Worm (Caenorhabditis elegans) whole organism, young adult: Measurements from ENCODE around the gene nas-33.

Experiments
- B0261.1 ChIP-seq: sonication (generic microtip); optimal IDR thresholded peaks from 2 replicates; lab custom pipeline; 2016; ENCODE audit warnings: mild to moderate bottlenecking, missing genetic modification characterization, moderate library complexity, missing compliant biosample characterization
- D2030.7 ChIP-seq: fragments of 200-800 bp; sonication (Bioruptor generic); IDR thresholded peaks from 2 replicates; pipeline ENCODE4 v1.3.6; 2022; ENCODE audit warnings: missing genetic modification reagents, missing genetic modification characterization, missing compliant biosample characterization
- F22D6.2 ChIP-seq: sonication (generic microtip); optimal IDR thresholded peaks from 2 replicates; lab custom pipeline; 2016; ENCODE audit warnings: mild to moderate bottlenecking, missing genetic modification characterization, missing compliant biosample characterization
- F23B12.7 ChIP-seq: sonication (generic microtip); optimal IDR thresholded peaks from 2 replicates; lab custom pipeline; 2017; ENCODE audit warnings: missing genetic modification characterization, mild to moderate bottlenecking, missing compliant biosample characterization, antibody characterized with exemption, moderate library complexity; ENCODE audit not compliant: insufficient read depth
- F55B11.4 ChIP-seq: sonication (generic microtip); optimal IDR thresholded peaks from 2 replicates; lab custom pipeline; 2016; ENCODE audit warnings: missing compliant biosample characterization, missing genetic modification characterization, borderline replicate concordance; ENCODE audit not compliant: insufficient read depth
- F57C9.4 ChIP-seq: sonication (generic microtip); optimal IDR thresholded peaks from 2 replicates; lab custom pipeline; 2017; ENCODE audit warnings: mild to moderate bottlenecking, missing genetic modification characterization, missing compliant biosample characterization
- Y95B8A.8 ChIP-seq: fragments of 200-800 bp; sonication (Bioruptor generic); IDR thresholded peaks from 2 replicates; pipeline ENCODE4 v1.3.6; 2022; ENCODE audit warnings: missing genetic modification reagents, missing genetic modification characterization, missing compliant biosample characterization
- attf-5 ChIP-seq: fragments of 200-800 bp; sonication (Bioruptor generic); optimal IDR thresholded peaks from 2 replicates; lab custom pipeline; 2018; ENCODE audit warnings: mild to moderate bottlenecking, missing genetic modification characterization, missing compliant biosample characterization
- bed-2 ChIP-seq: fragments of 200-800 bp; sonication (Bioruptor generic); IDR thresholded peaks from 2 replicates; pipeline ENCODE4 v1.3.6; 2022; ENCODE audit warnings: missing genetic modification reagents, missing genetic modification characterization, missing compliant biosample characterization
- cebp-2 ChIP-seq: fragments of 200-800 bp; sonication (Bioruptor generic); IDR thresholded peaks from 2 replicates; pipeline ENCODE4 v1.3.6; 2022; ENCODE audit warnings: missing genetic modification characterization, missing compliant biosample characterization
- ceh-58 ChIP-seq: fragments of 200-800 bp; sonication (Bioruptor generic); IDR thresholded peaks from 2 replicates; pipeline ENCODE4 v1.3.6; 2022; ENCODE audit warnings: missing genetic modification characterization, missing compliant biosample characterization
- dpff-1 ChIP-seq: sonication (generic microtip); optimal IDR thresholded peaks from 2 replicates; lab custom pipeline; 2017; ENCODE audit warnings: mild to moderate bottlenecking, missing genetic modification characterization, missing compliant biosample characterization
- efl-1 ChIP-seq: fragments of 150-350 bp; optimal IDR thresholded peaks from 2 replicates; lab custom pipeline; 2014; ENCODE audit warnings: missing biosample characterization, missing genetic modification reagents, missing genetic modification characterization
- egl-18 ChIP-seq: fragments of 200-800 bp; sonication (Bioruptor generic); IDR thresholded peaks from 2 replicates; pipeline ENCODE4 v1.3.6; 2022; ENCODE audit warnings: missing genetic modification reagents, missing genetic modification characterization, missing compliant biosample characterization
- egl-44 ChIP-seq: fragments of 200-800 bp; sonication (Bioruptor generic); IDR thresholded peaks from 2 replicates; pipeline ENCODE4 v1.3.6; 2022; ENCODE audit warnings: missing genetic modification reagents, missing genetic modification characterization, missing compliant biosample characterization
- ets-4 ChIP-seq: fragments of 200-800 bp; sonication (Bioruptor generic); optimal IDR thresholded peaks from 2 replicates; lab custom pipeline; 2018; ENCODE audit warnings: mild to moderate bottlenecking, missing genetic modification characterization, missing compliant biosample characterization
- him-1 ChIP-seq: sonication (generic microtip); optimal IDR thresholded peaks from 2 replicates; lab custom pipeline; 2016; ENCODE audit warnings: missing genotype, missing genetic modification reagents, missing genetic modification characterization, missing compliant biosample characterization
- hrde-1 ChIP-seq: sonication (generic microtip); optimal IDR thresholded peaks from 2 replicates; lab custom pipeline; 2016; ENCODE audit warnings: missing genetic modification characterization, mild to moderate bottlenecking, missing compliant biosample characterization, moderate library complexity, missing genotype, missing genetic modification reagents, borderline replicate concordance
- hsf-1 ChIP-seq: fragments of 200-800 bp; sonication (Bioruptor generic); IDR thresholded peaks from 2 replicates; pipeline ENCODE4 v1.3.6; 2022; ENCODE audit warnings: missing genetic modification reagents, missing genetic modification characterization, missing compliant biosample characterization
- let-526 ChIP-seq: fragments of 200-800 bp; sonication (Bioruptor generic); IDR thresholded peaks from 2 replicates; pipeline ENCODE4 v1.3.6; 2022; ENCODE audit warnings: missing genetic modification reagents, missing genetic modification characterization, missing compliant biosample characterization
- lin-26 ChIP-seq: fragments of 200-800 bp; sonication (Bioruptor generic); IDR thresholded peaks from 2 replicates; pipeline ENCODE4 v1.3.6; 2022; ENCODE audit warnings: missing genetic modification reagents, missing genetic modification characterization, missing compliant biosample characterization
- lsy-27 ChIP-seq: sonication (generic microtip); optimal IDR thresholded peaks from 2 replicates; lab custom pipeline; 2017; ENCODE audit warnings: missing genetic modification characterization, mild to moderate bottlenecking, missing compliant biosample characterization, antibody characterized with exemption, missing genotype, borderline replicate concordance; ENCODE audit not compliant: insufficient read depth
- madf-3 ChIP-seq: fragments of 200-800 bp; sonication (Bioruptor generic); IDR thresholded peaks from 2 replicates; pipeline ENCODE4 v1.3.6; 2022; ENCODE audit warnings: missing genetic modification reagents, missing genetic modification characterization, missing compliant biosample characterization
- nhr-80 ChIP-seq: sonication (generic microtip); optimal IDR thresholded peaks from 2 replicates; lab custom pipeline; 2016; ENCODE audit warnings: missing genetic modification characterization, missing compliant biosample characterization
- rcor-1 ChIP-seq: fragments of 200-800 bp; sonication (Bioruptor generic); IDR thresholded peaks from 2 replicates; pipeline ENCODE4 v1.3.6; 2022; ENCODE audit warnings: missing genetic modification reagents, missing genetic modification characterization, missing compliant biosample characterization
- sdz-38 ChIP-seq: sonication (generic microtip); optimal IDR thresholded peaks from 2 replicates; lab custom pipeline; 2016; ENCODE audit warnings: missing genotype, missing genetic modification characterization, missing compliant biosample characterization
- snpc-1.1 ChIP-seq: sonication (generic microtip); optimal IDR thresholded peaks from 2 replicates; lab custom pipeline; 2017; ENCODE audit warnings: missing genetic modification characterization, mild to moderate bottlenecking, missing compliant biosample characterization, antibody characterized with exemption, moderate library complexity, missing genotype, missing genetic modification reagents; ENCODE audit not compliant: insufficient read depth
- sptf-2 ChIP-seq: fragments of 200-800 bp; sonication (Bioruptor generic); optimal IDR thresholded peaks from 2 replicates; lab custom pipeline; 2018; ENCODE audit warnings: mild to moderate bottlenecking, missing genetic modification characterization, missing compliant biosample characterization
- ztf-18 ChIP-seq: sonication (generic microtip); optimal IDR thresholded peaks from 2 replicates; lab custom pipeline; 2016; ENCODE audit warnings: missing genotype, mild to moderate bottlenecking, missing genetic modification characterization, missing compliant biosample characterization
- ztf-22 ChIP-seq: fragments of 200-800 bp; sonication (Bioruptor generic); optimal IDR thresholded peaks from 2 replicates; lab custom pipeline; 2018; ENCODE audit warnings: mild to moderate bottlenecking, missing genetic modification characterization, moderate library complexity, missing compliant biosample characterization
- ztf-25 ChIP-seq: fragments of 200-800 bp; sonication (Bioruptor generic); IDR thresholded peaks from 2 replicates; pipeline ENCODE4 v1.3.6; 2022; ENCODE audit warnings: missing genetic modification reagents, missing genetic modification characterization, missing compliant biosample characterization
- ztf-6 ChIP-seq: fragments of 200-800 bp; sonication (Bioruptor generic); IDR thresholded peaks from 2 replicates; pipeline ENCODE4 v1.3.6; 2022; ENCODE audit warnings: missing genetic modification reagents, missing genetic modification characterization, missing compliant biosample characterization

Gene nas-33

ce11 chrX:6445239-6445638, 9.8 kb downstream of the nas-33 start:
- TF ChIP-seq nhr-80 (tag; lab: Kevin White, UChicago), result peak; percentile 23
- no peak for TF ChIP-seq rcor-1 (GFP tag; lab: Robert Waterston, UW)
- TF ChIP-seq hrde-1 (tag; lab: Kevin White, UChicago), result no peak
- no peak for TF ChIP-seq hsf-1 (GFP tag; lab: Robert Waterston, UW)

- TF ChIP-seq hsf-1 (GFP tag; lab: Robert Waterston, UW), result no peak
- no peak for TF ChIP-seq him-1
- no peak for TF ChIP-seq D2030.7 (GFP tag; lab: Robert Waterston, UW)
- TF ChIP-seq attf-5 (GFP tag; lab: Kevin White, UChicago), result no peak
- no peak for TF ChIP-seq ztf-22 (GFP tag; lab: Kevin White, UChicago)
- TF ChIP-seq dpff-1, result no peak
- no peak for TF ChIP-seq F22D6.2 (tag; lab: Kevin White, UChicago)
- TF ChIP-seq lsy-27, result no peak
- TF ChIP-seq ztf-18 (tag; lab: Kevin White, UChicago), result no peak
- no peak for TF ChIP-seq lin-26 (GFP tag; lab: Robert Waterston, UW)
Measured at ce11 chrX:6443373-6443772, 11.7 kb downstream of the nas-33 start, which contains the start of gene K10C2.7. K10C2.7 (minus strand) TSS chrX:6443473.

ce11 chrX:6440464-6440863, 14.6 kb downstream of the nas-33 start, which contains the start of gene K10C2.14:
K10C2.14 (minus strand) TSS chrX:6440564.
- TF ChIP-seq Y95B8A.8 (no peak), cebp-2 (no peak), efl-1 (GFP tag; lab: Kevin White, UChicago) (no peak)

- no peak for TF ChIP-seq ets-4 (GFP tag; lab: Kevin White, UChicago)
- no peak for TF ChIP-seq ztf-25
- TF ChIP-seq ceh-58 (GFP tag; lab: Robert Waterston, UW), result no peak
- no peak for TF ChIP-seq ztf-6 (GFP tag; lab: Robert Waterston, UW)
- no peak for TF ChIP-seq F57C9.4 (tag; lab: Kevin White, UChicago)
- TF ChIP-seq let-526, result no peak
- TF ChIP-seq madf-3, result no peak
- no peak for TF ChIP-seq egl-44 (GFP tag; lab: Robert Waterston, UW)
- no peak for TF ChIP-seq bed-2 (GFP tag; lab: Robert Waterston, UW)
- TF ChIP-seq egl-18 (GFP tag; lab: Robert Waterston, UW), result no peak
- TF ChIP-seq sdz-38 (tag; lab: Kevin White, UChicago), result no peak
- no peak for TF ChIP-seq snpc-1.1 (tag; lab: Kevin White, UChicago)
- no peak for TF ChIP-seq B0261.1
Measured at ce11 chrX:6437545-6437944, 17.5 kb downstream of the nas-33 start, which contains the start of gene K10C2.8. K10C2.8 (minus strand) TSS chrX:6437645.

- no peak for TF ChIP-seq F55B11.4 (tag; lab: Kevin White, UChicago)
- TF ChIP-seq sptf-2 (GFP tag; lab: Kevin White, UChicago), result no peak
- no peak for TF ChIP-seq hsf-1 (GFP tag; lab: Robert Waterston, UW)
- no peak for TF ChIP-seq F22D6.2 (tag; lab: Kevin White, UChicago)
- TF ChIP-seq F23B12.7 (tag; lab: Kevin White, UChicago), result no peak
Measured at ce11 chrX:6435812-6436211, 19.2 kb downstream of the nas-33 start.
